Worm (Caenorhabditis elegans) whole organism, L3 larva: ENCODE results near the gene F19G12.11.
"Not testable (repeated sequence)": the region's sequence is repeated elsewhere in the genome, so short reads cannot be mapped to it uniquely, and the experiment has no call there.

Experiments used
- R02D3.7 ChIP-seq: fragments of 150-350 bp; optimal IDR thresholded peaks from 2 replicates; lab custom pipeline; 2014; ENCODE audit warnings: missing biosample characterization, missing genetic modification characterization
- ZK546.5 ChIP-seq: sonication (generic microtip); optimal IDR thresholded peaks from 2 replicates; lab custom pipeline; 2017; ENCODE audit warnings: missing biosample characterization, missing genetic modification characterization
- aly-2 ChIP-seq: fragments of 150-350 bp; optimal IDR thresholded peaks from 2 replicates; lab custom pipeline; 2014; ENCODE audit warnings: missing biosample characterization, missing genetic modification characterization
- ceh-16 ChIP-seq: sonication (generic microtip); optimal IDR thresholded peaks from 2 replicates; lab custom pipeline; 2017; ENCODE audit warnings: missing biosample characterization, missing genetic modification characterization
- ceh-28 ChIP-seq: fragments of 150-350 bp; optimal IDR thresholded peaks from 2 replicates; lab custom pipeline; 2014; ENCODE audit warnings: missing biosample characterization, missing genetic modification reagents, missing genetic modification characterization
- ceh-82 ChIP-seq: fragments of 150-350 bp; optimal IDR thresholded peaks from 2 replicates; lab custom pipeline; 2014; ENCODE audit warnings: missing biosample characterization, missing genetic modification characterization
- ceh-9 ChIP-seq: sonication (generic microtip); optimal IDR thresholded peaks from 2 replicates; lab custom pipeline; 2018; ENCODE audit warnings: missing biosample characterization, missing genetic modification characterization
- daf-12 ChIP-seq: fragments of 150-350 bp; optimal IDR thresholded peaks from 2 replicates; lab custom pipeline; 2014; ENCODE audit warnings: missing biosample characterization, missing genetic modification reagents, missing genetic modification characterization
- egl-27 ChIP-seq: sonication (generic microtip); optimal IDR thresholded peaks from 4 replicates; lab custom pipeline; 2017; ENCODE audit warnings: missing biosample characterization, missing genetic modification reagents, missing genetic modification characterization
- elt-1 ChIP-seq: fragments of 150-350 bp; optimal IDR thresholded peaks from 2 replicates; lab custom pipeline; 2014; ENCODE audit warnings: missing biosample characterization, missing genetic modification characterization
- eor-1 ChIP-seq, 2 experiments: fragments of 150-350 bp; optimal IDR thresholded peaks; 2 replicates each; lab custom pipeline; 2014 to 2018; ENCODE audit warnings: missing biosample characterization in 2 of 2, missing genetic modification characterization in 2 of 2
- fkh-2 ChIP-seq: fragments of 150-350 bp; optimal IDR thresholded peaks from 2 replicates; lab custom pipeline; 2014; ENCODE audit warnings: missing biosample characterization, missing genetic modification reagents, missing genetic modification characterization
- hmg-11 ChIP-seq: sonication (generic microtip); optimal IDR thresholded peaks from 2 replicates; lab custom pipeline; 2016; ENCODE audit warnings: missing genetic modification characterization, missing compliant biosample characterization
- jun-1 ChIP-seq: fragments of 150-350 bp; optimal IDR thresholded peaks from 2 replicates; lab custom pipeline; 2014; ENCODE audit warnings: missing biosample characterization, missing genetic modification reagents, missing genetic modification characterization
- lin-15B ChIP-seq: fragments of 150-350 bp; optimal IDR thresholded peaks from 2 replicates; lab custom pipeline; 2014; ENCODE audit warnings: missing biosample characterization, missing genetic modification characterization
- lin-39 ChIP-seq: fragments of 150-350 bp; optimal IDR thresholded peaks from 2 replicates; lab custom pipeline; 2018; ENCODE audit warnings: missing biosample characterization, missing genetic modification reagents, missing genetic modification characterization
- mml-1 ChIP-seq: fragments of 150-350 bp; sonication (generic microtip); optimal IDR thresholded peaks from 3 replicates; lab custom pipeline; 2014; ENCODE audit warnings: missing biosample characterization, missing genetic modification characterization
- nfya-1 ChIP-seq: sonication (generic microtip); optimal IDR thresholded peaks from 2 replicates; lab custom pipeline; 2017; ENCODE audit warnings: missing genetic modification characterization, mild to moderate bottlenecking, missing compliant biosample characterization, antibody characterized with exemption, moderate library complexity; ENCODE audit not compliant: insufficient read depth
- nhr-11 ChIP-seq: fragments of 150-350 bp; optimal IDR thresholded peaks from 2 replicates; lab custom pipeline; 2014; ENCODE audit warnings: missing biosample characterization, missing genetic modification characterization
- nhr-237 ChIP-seq: fragments of 150-350 bp; optimal IDR thresholded peaks from 2 replicates; lab custom pipeline; 2014; ENCODE audit warnings: missing biosample characterization, missing genetic modification characterization
- nhr-25 ChIP-seq: sonication (generic microtip); optimal IDR thresholded peaks from 2 replicates; lab custom pipeline; 2017; ENCODE audit warnings: missing biosample characterization, missing genetic modification characterization
- nhr-28 ChIP-seq: fragments of 150-350 bp; optimal IDR thresholded peaks from 2 replicates; lab custom pipeline; 2014; ENCODE audit warnings: missing biosample characterization, missing genetic modification characterization
- nhr-43 ChIP-seq: sonication (generic microtip); optimal IDR thresholded peaks from 2 replicates; lab custom pipeline; 2016; ENCODE audit warnings: mild to moderate bottlenecking, missing genetic modification characterization, missing compliant biosample characterization; ENCODE audit not compliant: poor library complexity, severe bottlenecking
- pha-4 ChIP-seq: fragments of 150-350 bp; optimal IDR thresholded peaks from 2 replicates; lab custom pipeline; 2014; ENCODE audit warnings: missing biosample characterization, missing genetic modification reagents, missing genetic modification characterization
- pqm-1 ChIP-seq: fragments of 150-350 bp; optimal IDR thresholded peaks from 2 replicates; lab custom pipeline; 2017; ENCODE audit warnings: missing biosample characterization, missing genetic modification characterization, inconsistent platforms
- sea-2 ChIP-seq: fragments of 150-350 bp; sonication (generic microtip); optimal IDR thresholded peaks from 4 replicates; lab custom pipeline; 2014; ENCODE audit warnings: missing biosample characterization, missing genetic modification reagents, missing genetic modification characterization
- skn-1 ChIP-seq: fragments of 150-350 bp; optimal IDR thresholded peaks from 2 replicates; lab custom pipeline; 2014; ENCODE audit warnings: missing biosample characterization, missing genetic modification characterization
- snpc-4 ChIP-seq: fragments of 150-350 bp; optimal IDR thresholded peaks from 2 replicates; lab custom pipeline; 2014; ENCODE audit warnings: missing biosample characterization, missing genetic modification characterization
- unc-62 ChIP-seq: fragments of 150-350 bp; sonication (generic microtip); optimal IDR thresholded peaks from 4 replicates; lab custom pipeline; 2014; ENCODE audit warnings: missing biosample characterization, missing genetic modification reagents, missing genetic modification characterization
- ztf-11 ChIP-seq: fragments of 150-350 bp; optimal IDR thresholded peaks from 2 replicates; lab custom pipeline; 2014; ENCODE audit warnings: missing biosample characterization, missing genetic modification characterization
- ztf-4 ChIP-seq: fragments of 150-350 bp; optimal IDR thresholded peaks from 2 replicates; lab custom pipeline; 2014; ENCODE audit warnings: missing biosample characterization, missing genetic modification characterization

Gene F19G12.11

ce11 chrX:1412844-1413243 is 13.5 kb downstream of the F19G12.11 start, which contains the start of gene srh-19:
TSS of gene srh-19 (plus strand) at chrX:1413144.
- TF ChIP-seq mml-1 (tag; lab: Kevin White, UChicago) (no peak), ZK546.5 (tag; lab: Kevin White, UChicago) (no peak), nhr-25 (tag; lab: Kevin White, UChicago) (no peak), ceh-9 (no peak), nhr-11 (tag; lab: Kevin White, UChicago) (no peak), skn-1 (tag; lab: Kevin White, UChicago) (no peak), ceh-28 (tag; lab: Kevin White, UChicago) (no peak), unc-62 (GFP tag; lab: Kevin White, UChicago) (no peak)

DNA sequence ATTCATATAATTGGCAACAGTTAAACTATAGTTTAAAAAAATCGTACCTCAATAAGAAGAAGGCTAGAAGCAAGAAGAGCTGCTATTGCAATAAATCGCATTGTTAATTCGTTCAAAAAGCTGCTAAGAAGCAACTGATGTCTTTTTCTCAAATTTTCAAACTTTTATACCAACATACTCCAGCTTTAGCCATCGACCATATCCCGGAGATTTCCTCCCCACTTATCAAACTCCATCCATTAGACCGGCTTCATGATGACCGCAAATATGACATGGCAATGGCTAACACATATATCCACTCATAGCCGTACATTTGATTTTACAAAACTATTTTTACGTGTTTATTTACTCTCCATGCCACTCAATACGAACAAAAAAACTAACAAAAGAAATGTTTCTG is 15.8 kb downstream of the F19G12.11 start, which contains the start of gene abu-2:
abu-2 (minus strand) TSS at position 101 of the 400 bp plus-strand sequence.
- TF ChIP-seq nfya-1 (no peak), eor-1 (tag; optimal IDR thresholded peaks at IDR 0.05; lab: Kevin White, UChicago) (no peak), egl-27 (tag; lab: Kevin White, UChicago) (no peak), nhr-43 (no peak), sea-2 (no peak), pqm-1 (tag; lab: Kevin White, UChicago) (no peak), ceh-16 (tag; lab: Kevin White, UChicago) (no peak), ceh-28 (tag; lab: Kevin White, UChicago) (no peak), nhr-237 (tag; lab: Kevin White, UChicago) (no peak), hmg-11 (no peak), elt-1 (tag; lab: Kevin White, UChicago) (no peak), pha-4 (tag; lab: Kevin White, UChicago) (no peak), ceh-9 (no peak), jun-1 (no peak), ztf-4 (tag; lab: Kevin White, UChicago) (no peak), R02D3.7 (tag; lab: Kevin White, UChicago) (no peak), ztf-11 (no peak)

DNA sequence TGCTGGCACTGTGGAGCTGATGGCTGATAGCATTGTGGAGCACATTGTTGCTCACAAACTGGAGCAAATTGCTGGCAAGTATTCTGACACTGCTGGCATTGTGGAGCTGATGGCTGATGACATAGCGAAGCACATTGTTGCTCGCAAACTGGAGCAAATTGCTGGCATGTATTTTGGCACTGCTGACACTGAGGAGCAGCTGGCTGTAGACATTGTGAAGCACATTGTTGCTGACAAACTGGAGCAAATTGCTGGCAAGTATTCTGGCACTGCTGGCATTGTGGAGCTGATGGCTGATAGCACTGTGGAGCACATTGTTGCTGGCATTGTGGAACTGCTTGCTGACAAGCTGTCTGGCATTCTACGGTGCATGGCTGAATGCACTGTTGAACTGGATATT is 17.1 kb downstream of the F19G12.11 start:
- TF ChIP-seq jun-1 = no peak
- TF ChIP-seq, all 47 proteins: peak for 0

ce11 chrX:1403971-1404370 is 22.4 kb downstream of the F19G12.11 start, which contains the start of gene ZK402.1:
TSS of gene ZK402.1 (plus strand) at chrX:1404271.
- TF ChIP-seq pha-4 (tag; lab: Kevin White, UChicago); daf-12; fkh-2 (tag; lab: Kevin White, UChicago): not testable (repeated sequence)

- not testable (repeated sequence) for TF ChIP-seq jun-1; sea-2; pqm-1 (tag; lab: Kevin White, UChicago)
These were observed 22.9 kb downstream of the F19G12.11 start, which contains the start of gene ZK402.2 for ce11 chrX:1403444-1403843. TSS of gene ZK402.2 (plus strand) at chrX:1403744.

DNA sequence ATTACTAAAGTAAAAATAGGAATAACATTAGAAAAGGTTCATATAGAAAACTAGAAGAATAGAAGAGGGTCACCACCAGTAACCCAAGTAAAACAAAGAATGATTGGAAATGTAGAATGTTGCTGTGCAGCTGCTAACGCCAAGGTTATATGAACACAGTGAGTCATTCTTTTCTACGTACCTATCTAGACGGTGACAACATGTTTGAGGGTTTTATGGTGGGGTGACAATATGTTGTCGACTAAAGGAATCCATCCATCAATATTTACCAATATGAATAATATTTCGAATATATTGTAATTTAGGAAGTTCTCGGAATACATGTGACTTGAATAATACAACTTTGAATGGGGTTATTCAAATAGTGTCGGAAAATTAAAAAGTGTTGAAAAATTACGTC is 25.1 kb downstream of the F19G12.11 start, which contains the start of gene ZK402.5:
ZK402.5 (minus strand) TSS at position 101 of the 400 bp plus-strand sequence.
- TF ChIP-seq pha-4 (tag; lab: Kevin White, UChicago) (peak; percentile 28), ceh-28 (tag; lab: Kevin White, UChicago) (no peak)

- TF ChIP-seq ztf-11 = no peak
- no peak for TF ChIP-seq skn-1 (tag; lab: Kevin White, UChicago)
- no peak for TF ChIP-seq ceh-82 (tag; lab: Kevin White, UChicago)
- TF ChIP-seq ceh-9 = no peak
- TF ChIP-seq nhr-28 (tag; lab: Kevin White, UChicago) = no peak
- TF ChIP-seq aly-2 = no peak
- TF ChIP-seq lin-15B (tag; lab: Kevin White, UChicago) = no peak
- TF ChIP-seq lin-39 (tag; lab: Kevin White, UChicago) = no peak
- TF ChIP-seq fkh-2 (tag; lab: Kevin White, UChicago) = no peak
- no peak for TF ChIP-seq snpc-4 (tag; lab: Kevin White, UChicago)
- TF ChIP-seq, all 47 proteins: peak for 0
These were observed 28.8 kb downstream of the F19G12.11 start, which contains the start of gene H39E20.1 for ce11 chrX:1397516-1397915. TSS of gene H39E20.1 (minus strand) at chrX:1397616.
